Fruit fly (Drosophila melanogaster) whole organism, adult: ENCODE results near the gene Dab.

Experiments used
- CG14711 ChIP-seq: fragments of 200-800 bp; sonication (Bioruptor generic); optimal IDR thresholded peaks from 2 replicates; lab custom pipeline; 2018; ENCODE audit warnings: missing biosample characterization, mild to moderate bottlenecking, missing genetic modification characterization, moderate library complexity
- CG5204 ChIP-seq: fragments of 200-800 bp; sonication (Bioruptor generic); optimal IDR thresholded peaks from 2 replicates; lab custom pipeline; 2016; ENCODE audit warnings: missing biosample characterization, missing genetic modification characterization
- Crg-1 ChIP-seq: fragments of 200-800 bp; sonication (Bioruptor generic); optimal IDR thresholded peaks from 2 replicates; lab custom pipeline; 2016; ENCODE audit warnings: missing biosample characterization, missing genetic modification characterization
- Hr96 ChIP-seq: fragments of 200-800 bp; sonication (Bioruptor generic); optimal IDR thresholded peaks from 2 replicates; lab custom pipeline; 2016; ENCODE audit warnings: missing biosample characterization, missing genetic modification characterization
- bab1 ChIP-seq: fragments of 200-800 bp; sonication (Bioruptor generic); optimal IDR thresholded peaks from 3 replicates; lab custom pipeline; 2019; ENCODE audit warnings: missing biosample characterization, mild to moderate bottlenecking, missing genetic modification characterization, moderate library complexity
- cic ChIP-seq: fragments of 200-800 bp; sonication (Bioruptor generic); optimal IDR thresholded peaks from 2 replicates; lab custom pipeline; 2017; ENCODE audit warnings: missing biosample characterization, mild to moderate bottlenecking, missing genetic modification characterization, moderate library complexity
- tj ChIP-seq: fragments of 200-800 bp; sonication (Bioruptor generic); optimal IDR thresholded peaks from 3 replicates; lab custom pipeline; 2017; ENCODE audit warnings: missing biosample characterization, mild to moderate bottlenecking, missing genetic modification characterization, moderate library complexity
- toe ChIP-seq: fragments of 200-800 bp; sonication (Bioruptor generic); optimal IDR thresholded peaks from 2 replicates; lab custom pipeline; 2016; ENCODE audit warnings: missing biosample characterization, missing genetic modification characterization

Gene Dab

DNA sequence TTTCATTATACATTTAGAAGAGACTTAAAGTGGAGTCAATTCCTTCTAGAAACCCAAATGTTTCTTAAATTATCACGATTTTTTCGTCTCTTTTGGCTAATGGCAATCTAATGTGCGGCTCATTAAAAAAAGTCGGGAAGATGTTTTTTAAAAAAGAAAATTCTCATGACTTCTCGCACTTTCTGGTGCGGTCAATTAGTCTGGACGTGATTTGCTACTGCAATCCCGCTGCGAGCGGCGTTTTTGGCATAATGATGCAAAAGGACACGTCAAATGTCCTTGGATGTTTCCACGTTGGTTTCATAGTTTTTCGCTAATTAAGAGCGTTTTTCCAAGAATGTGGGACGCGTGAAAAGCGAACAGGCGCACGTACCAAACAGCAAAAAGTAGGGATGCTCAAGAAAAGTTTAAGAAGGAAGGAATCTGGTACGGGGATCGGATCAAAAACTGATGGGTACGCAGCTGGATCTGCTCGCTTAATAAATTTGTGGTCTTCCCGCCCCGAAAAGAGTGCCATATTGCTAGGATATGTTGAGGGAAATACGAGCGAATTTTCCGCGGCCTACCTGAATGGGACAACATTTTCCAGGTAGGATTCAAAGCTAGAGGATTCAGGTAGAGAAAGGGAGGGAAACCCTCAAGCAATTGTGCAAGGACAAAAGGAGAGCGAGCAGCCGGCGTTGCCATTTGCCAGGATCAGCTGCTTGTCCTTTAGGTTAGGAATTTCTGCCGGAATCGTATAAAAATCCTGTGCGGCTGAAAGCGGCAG is 61.0 kb downstream of the Dab start:
- TF ChIP-seq tj (GFP tag; lab: Kevin White, UChicago) (no peak), CG14711 (tag; lab: Kevin White, UChicago) (no peak), bab1 (no peak), Crg-1 (GFP tag; lab: Kevin White, UChicago) (no peak), CG5204 (GFP tag; lab: Kevin White, UChicago) (no peak), cic (GFP tag; lab: Kevin White, UChicago) (no peak), Hr96 (GFP tag; lab: Kevin White, UChicago) (no peak), toe (GFP tag; lab: Kevin White, UChicago) (no peak)
